Fruit fly (Drosophila melanogaster): ENCODE data around the gene Obp93a.

DNA sequence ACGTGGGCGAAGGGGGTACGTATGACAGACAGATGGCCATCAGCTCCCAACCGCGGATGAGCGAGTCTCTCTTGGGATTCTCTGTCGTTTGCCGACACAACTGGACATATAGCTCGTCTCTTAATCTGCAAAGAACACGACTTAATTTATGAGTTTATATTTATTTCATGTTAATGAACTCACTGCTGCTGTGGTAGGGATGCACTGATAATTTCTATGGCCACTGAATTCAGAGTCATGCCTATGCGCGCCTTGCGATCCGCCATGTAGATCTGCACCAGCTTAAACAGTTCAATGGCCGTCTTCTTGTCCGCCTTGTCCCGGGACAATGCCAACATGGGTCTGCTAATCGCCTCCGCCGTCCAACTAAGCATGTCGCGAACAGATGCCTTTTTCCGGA, 44.5 kb downstream of the Obp93a start:
- no peak for TF ChIP-seq h (optimal IDR thresholded peaks at IDR 0.05)
- TF ChIP-seq Myc (optimal IDR thresholded peaks at IDR 0.05): no peak
- TF ChIP-seq Sin3A (optimal IDR thresholded peaks at IDR 0.05): no peak
- no peak for TF ChIP-seq psq (optimal IDR thresholded peaks at IDR 0.05)
- TF ChIP-seq insv (optimal IDR thresholded peaks at IDR 0.05): no peak
- no peak for TF ChIP-seq ttk (optimal IDR thresholded peaks at IDR 0.05)
